Worm (Caenorhabditis elegans) whole organism, mixed stage, embryonic: Measurements from ENCODE around the gene H27A22.1.

Experiments used
- M03D4.4 ChIP-seq: sonication (generic microtip); optimal IDR thresholded peaks from 2 replicates; lab custom pipeline; 2017; ENCODE audit warnings: mild to moderate bottlenecking, missing genetic modification characterization, missing compliant biosample characterization
- bed-3 ChIP-seq: fragments of 200-800 bp; sonication (Bioruptor generic); optimal IDR thresholded peaks from 3 replicates; lab custom pipeline; 2018; ENCODE audit warnings: mild to moderate bottlenecking, missing genetic modification characterization, moderate library complexity, missing compliant biosample characterization
- blmp-1 ChIP-seq: fragments of 150-350 bp; optimal IDR thresholded peaks from 2 replicates; lab custom pipeline; 2014; ENCODE audit warnings: missing biosample characterization, missing genetic modification characterization
- ceh-39 ChIP-seq: fragments of 150-350 bp; optimal IDR thresholded peaks from 2 replicates; lab custom pipeline; 2014; ENCODE audit warnings: missing biosample characterization, missing genetic modification characterization
- ceh-43 ChIP-seq: fragments of 200-800 bp; sonication (Bioruptor generic); optimal IDR thresholded peaks from 2 replicates; lab custom pipeline; 2018; ENCODE audit warnings: mild to moderate bottlenecking, missing genetic modification characterization, moderate library complexity, missing compliant biosample characterization
- ces-1 ChIP-seq: fragments of 150-350 bp; optimal IDR thresholded peaks from 2 replicates; lab custom pipeline; 2014; ENCODE audit warnings: missing biosample characterization, missing genetic modification reagents, missing genetic modification characterization
- cnd-1 ChIP-seq: fragments of 200-800 bp; sonication (Bioruptor generic); optimal IDR thresholded peaks from 2 replicates; lab custom pipeline; 2018; ENCODE audit warnings: mild to moderate bottlenecking, missing genetic modification characterization, missing compliant biosample characterization
- drap-1 ChIP-seq: fragments of 200-800 bp; sonication (Bioruptor generic); optimal IDR thresholded peaks from 3 replicates; lab custom pipeline; 2018; ENCODE audit warnings: mild to moderate bottlenecking, missing genetic modification characterization, missing compliant biosample characterization
- elt-1 ChIP-seq: sonication (generic microtip); optimal IDR thresholded peaks from 2 replicates; lab custom pipeline; 2017; ENCODE audit warnings: missing genetic modification characterization, mild to moderate bottlenecking, missing compliant biosample characterization, antibody characterized with exemption, moderate library complexity, borderline replicate concordance; ENCODE audit not compliant: insufficient read depth
- elt-3 ChIP-seq: fragments of 150-350 bp; optimal IDR thresholded peaks from 2 replicates; lab custom pipeline; 2014; ENCODE audit warnings: missing biosample characterization, missing genetic modification characterization
- flh-1 ChIP-seq: fragments of 200-800 bp; sonication (Bioruptor generic); optimal IDR thresholded peaks from 2 replicates; lab custom pipeline; 2018; ENCODE audit warnings: mild to moderate bottlenecking, missing genetic modification characterization, moderate library complexity, missing compliant biosample characterization
- ham-2 ChIP-seq: fragments of 200-800 bp; sonication (Bioruptor generic); optimal IDR thresholded peaks from 2 replicates; lab custom pipeline; 2018; ENCODE audit warnings: mild to moderate bottlenecking, missing genetic modification characterization, missing compliant biosample characterization
- hlh-1 ChIP-seq: fragments of 150-350 bp; optimal IDR thresholded peaks from 2 replicates; lab custom pipeline; 2014; ENCODE audit warnings: missing biosample characterization, missing genetic modification reagents, missing genetic modification characterization
- lin-13 ChIP-seq: fragments of 150-350 bp; optimal IDR thresholded peaks from 2 replicates; lab custom pipeline; 2014; ENCODE audit warnings: missing biosample characterization, missing genetic modification characterization
- lin-32 ChIP-seq: fragments of 200-800 bp; sonication (Bioruptor generic); optimal IDR thresholded peaks from 2 replicates; lab custom pipeline; 2018; ENCODE audit warnings: mild to moderate bottlenecking, missing genetic modification characterization, missing compliant biosample characterization
- lsy-2 ChIP-seq: fragments of 150-350 bp; optimal IDR thresholded peaks from 2 replicates; lab custom pipeline; 2014; ENCODE audit warnings: missing biosample characterization, missing genetic modification characterization
- mab-5 ChIP-seq: fragments of 150-350 bp; optimal IDR thresholded peaks from 2 replicates; lab custom pipeline; 2014; ENCODE audit warnings: missing biosample characterization, missing genetic modification characterization
- mep-1 ChIP-seq: fragments of 150-350 bp; optimal IDR thresholded peaks from 2 replicates; lab custom pipeline; 2017; ENCODE audit warnings: missing biosample characterization, missing genetic modification reagents, missing genetic modification characterization, inconsistent platforms
- nhr-12 ChIP-seq: fragments of 150-350 bp; optimal IDR thresholded peaks from 2 replicates; lab custom pipeline; 2014; ENCODE audit warnings: missing biosample characterization, missing genetic modification characterization
- nhr-2 ChIP-seq: fragments of 150-350 bp; optimal IDR thresholded peaks from 2 replicates; lab custom pipeline; 2014; ENCODE audit warnings: missing biosample characterization, missing genetic modification characterization
- nhr-237 ChIP-seq: fragments of 150-350 bp; optimal IDR thresholded peaks from 2 replicates; lab custom pipeline; 2014; ENCODE audit warnings: missing biosample characterization, missing genetic modification characterization
- nhr-28 ChIP-seq: fragments of 150-350 bp; optimal IDR thresholded peaks from 2 replicates; lab custom pipeline; 2014; ENCODE audit warnings: missing biosample characterization, missing genetic modification characterization
- pha-4 ChIP-seq: fragments of 150-350 bp; optimal IDR thresholded peaks from 2 replicates; lab custom pipeline; 2018; ENCODE audit warnings: missing biosample characterization, missing genetic modification reagents, missing genetic modification characterization
- sem-2 ChIP-seq: fragments of 200-800 bp; sonication (Bioruptor generic); optimal IDR thresholded peaks from 2 replicates; lab custom pipeline; 2018; ENCODE audit warnings: mild to moderate bottlenecking, missing genetic modification characterization, missing compliant biosample characterization
- snpc-4 ChIP-seq: fragments of 150-350 bp; optimal IDR thresholded peaks from 2 replicates; lab custom pipeline; 2014; ENCODE audit warnings: missing biosample characterization, missing genetic modification characterization
- sptf-1 ChIP-seq: sonication (generic microtip); optimal IDR thresholded peaks from 2 replicates; lab custom pipeline; 2017; ENCODE audit warnings: mild to moderate bottlenecking, missing genetic modification characterization, moderate library complexity, missing compliant biosample characterization
- tbx-8 ChIP-seq: fragments of 200-800 bp; sonication (Bioruptor generic); optimal IDR thresholded peaks from 2 replicates; lab custom pipeline; 2018; ENCODE audit warnings: mild to moderate bottlenecking, missing genetic modification characterization, moderate library complexity, missing compliant biosample characterization
- unc-120 ChIP-seq: sonication (generic microtip); optimal IDR thresholded peaks from 2 replicates; lab custom pipeline; 2017; ENCODE audit warnings: missing genetic modification characterization, missing compliant biosample characterization; ENCODE audit not compliant: poor library complexity, severe bottlenecking
- unc-39 ChIP-seq: fragments of 150-350 bp; optimal IDR thresholded peaks from 2 replicates; lab custom pipeline; 2014; ENCODE audit warnings: missing biosample characterization, missing genetic modification characterization
- unc-62 ChIP-seq: fragments of 150-350 bp; optimal IDR thresholded peaks from 2 replicates; lab custom pipeline; 2014; ENCODE audit warnings: missing biosample characterization, missing genetic modification reagents, missing genetic modification characterization
- zip-8 ChIP-seq: fragments of 150-350 bp; optimal IDR thresholded peaks from 2 replicates; lab custom pipeline; 2014; ENCODE audit warnings: missing biosample characterization, missing genetic modification characterization

H27A22.1 gene

ce11 chrV:10578938-10579337 is 23.4 kb upstream of the H27A22.1 start, which contains the start of the genes erh-1 and lpd-9:
erh-1 (minus strand) TSS chrV:10579141.
lpd-9 (plus strand) TSS chrV:10579305.
- TF ChIP-seq ces-1, result peak; percentile 22
- peak; percentile 23 for TF ChIP-seq cnd-1 (tag; lab: Kevin White, UChicago)
- peak; percentile 66 for TF ChIP-seq lsy-2 (tag; lab: Kevin White, UChicago)
- no peak for TF ChIP-seq drap-1 (GFP tag; lab: Kevin White, UChicago)
- peak; percentile 73 for TF ChIP-seq mep-1
- TF ChIP-seq nhr-2 (tag; lab: Kevin White, UChicago), result no peak
- TF ChIP-seq nhr-237 (tag; lab: Kevin White, UChicago), result no peak
- TF ChIP-seq lin-13 (tag; lab: Kevin White, UChicago), result peak; percentile 46
- TF ChIP-seq unc-62, result no peak
- TF ChIP-seq sptf-1 (tag; lab: Kevin White, UChicago), result no peak
- TF ChIP-seq sem-2 (GFP tag; lab: Kevin White, UChicago), result no peak
- peak; percentile 79 for TF ChIP-seq pha-4 (tag; lab: Kevin White, UChicago)
- no peak for TF ChIP-seq elt-3 (tag; lab: Kevin White, UChicago)
- TF ChIP-seq nhr-12 (tag; lab: Kevin White, UChicago), result no peak
- TF ChIP-seq hlh-1, result no peak
- TF ChIP-seq tbx-8 (GFP tag; lab: Kevin White, UChicago), result no peak
- no peak for TF ChIP-seq bed-3 (GFP tag; lab: Kevin White, UChicago)
- TF ChIP-seq ceh-39, result no peak
- TF ChIP-seq ham-2, result no peak
- no peak for TF ChIP-seq blmp-1 (tag; lab: Kevin White, UChicago)

DNA sequence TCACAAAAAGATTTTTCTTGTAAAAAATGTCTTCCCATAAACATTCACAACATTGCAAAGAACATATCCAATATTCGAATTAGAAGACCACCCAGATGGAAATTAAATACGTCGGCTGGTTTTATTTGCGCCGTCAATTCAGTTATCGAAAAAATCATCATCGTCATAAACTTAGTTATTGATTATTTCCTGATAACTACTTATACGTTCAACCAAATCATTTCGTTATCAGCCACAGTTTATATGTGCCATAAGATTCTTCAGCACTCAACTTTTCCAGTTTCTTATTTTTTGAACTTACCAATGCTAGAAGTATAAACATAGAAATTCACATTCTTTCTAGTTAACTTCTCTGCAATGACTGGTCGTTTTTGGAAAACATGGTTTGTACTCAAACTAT is 21.7 kb upstream of the H27A22.1 start:
- TF ChIP-seq nhr-12 (tag; lab: Kevin White, UChicago) (no peak), cnd-1 (tag; lab: Kevin White, UChicago) (no peak), nhr-237 (tag; lab: Kevin White, UChicago) (no peak), hlh-1 (no peak), flh-1 (GFP tag; lab: Kevin White, UChicago) (no peak), ces-1 (no peak), elt-1 (tag; lab: Kevin White, UChicago) (no peak), tbx-8 (GFP tag; lab: Kevin White, UChicago) (no peak)
- TF ChIP-seq, all 35 proteins: peak for 0

- TF ChIP-seq sptf-1 (tag; lab: Kevin White, UChicago) (no peak), drap-1 (GFP tag; lab: Kevin White, UChicago) (no peak)
Observed at ce11 chrV:10581837-10582300, 20.5 kb upstream of the H27A22.1 start, which contains the start of gene T21C9.6. T21C9.6 (plus strand) TSS chrV:10581887.

DNA sequence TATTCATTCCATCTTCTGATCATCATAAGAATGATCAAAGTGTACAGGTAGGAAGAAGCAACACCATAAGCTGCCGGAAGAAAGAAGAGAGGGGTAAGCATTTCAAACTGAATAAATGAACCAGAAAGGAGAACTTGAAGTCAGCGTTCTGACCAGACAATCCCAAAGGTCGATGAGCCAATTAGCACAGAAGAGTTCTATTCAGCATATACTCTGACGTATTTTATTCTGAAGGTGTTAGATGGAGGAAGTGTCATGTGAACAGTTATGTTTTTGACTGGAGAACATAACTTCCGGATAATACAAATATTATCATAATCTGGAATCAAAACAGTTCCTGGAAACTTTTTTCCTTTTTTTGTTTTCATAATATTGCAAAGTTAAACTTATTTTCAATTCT is 13.7 kb upstream of the H27A22.1 start, which contains the start of gene srg-32:
Gene srg-32, minus strand, starts transcription at position 101 of the 400 bp plus-strand sequence.
- TF ChIP-seq elt-3 (tag; lab: Kevin White, UChicago) (no peak), mab-5 (tag; lab: Kevin White, UChicago) (no peak)
- TF ChIP-seq, all 35 proteins: peak for 0

DNA sequence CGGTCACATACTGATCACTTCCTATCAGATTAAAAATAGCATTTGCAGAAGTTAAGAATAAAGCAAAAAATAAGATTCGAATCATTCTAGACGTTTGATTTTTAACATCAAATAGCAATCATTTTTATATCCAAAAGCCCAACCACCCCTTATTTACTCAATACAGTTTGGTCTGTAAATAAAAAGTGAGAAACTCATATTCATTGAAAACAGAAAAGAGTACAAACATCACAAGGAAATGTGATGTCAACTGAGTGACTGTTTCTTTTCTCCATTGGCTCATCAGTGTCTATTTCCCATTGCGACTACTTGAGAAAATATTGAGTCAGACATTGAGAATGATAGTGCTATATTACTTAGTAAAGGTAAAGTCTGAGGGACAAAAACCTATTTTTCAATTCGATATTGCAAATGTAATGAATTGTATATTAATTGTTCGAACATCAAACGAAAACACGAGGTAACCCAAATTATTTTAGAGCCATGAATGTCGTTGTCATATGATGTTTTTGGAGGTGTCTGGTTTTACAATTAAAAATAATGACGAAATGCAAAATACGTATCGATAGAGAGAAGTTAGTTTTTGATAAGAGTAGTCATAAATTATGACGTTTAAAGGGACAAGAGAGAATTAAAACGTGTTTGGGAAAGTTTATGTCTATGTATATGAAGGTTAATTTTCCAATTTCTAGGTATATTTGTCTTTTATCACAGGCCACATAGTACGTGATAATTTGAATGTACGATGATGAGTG is 12.4 kb upstream of the H27A22.1 start, which contains the start of gene ttr-23:
Gene ttr-23, minus strand, starts transcription at position 87 of the 755 bp plus-strand sequence.
- TF ChIP-seq ham-2 (no peak), mep-1 (no peak), unc-62 (no peak)

DNA sequence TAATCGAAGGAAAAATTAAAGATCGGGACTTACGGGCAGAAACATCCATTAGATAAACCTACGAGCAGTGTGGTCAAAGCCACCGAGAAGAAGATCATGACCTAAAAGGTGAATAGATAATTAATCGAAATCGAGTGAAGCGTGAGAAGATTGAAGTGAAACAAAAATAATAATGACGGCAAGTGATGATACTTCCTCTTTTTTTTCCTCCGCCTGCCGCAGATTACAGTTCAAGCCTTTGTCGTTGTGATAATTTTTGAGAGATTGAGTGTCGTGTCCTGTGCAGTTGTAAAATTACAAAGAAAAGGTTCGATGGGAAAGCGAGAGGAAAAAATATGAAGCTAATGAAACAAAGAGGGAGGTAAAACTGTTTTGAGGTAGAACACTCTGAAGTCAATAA is 9.9 kb upstream of the H27A22.1 start, which contains the start of gene T21C9.9:
Gene T21C9.9, minus strand, starts transcription at position 101 of the 400 bp plus-strand sequence.
- TF ChIP-seq ceh-43, result no peak
- no peak for TF ChIP-seq ceh-39
- TF ChIP-seq lin-13 (tag; lab: Kevin White, UChicago), result no peak
- TF ChIP-seq M03D4.4 (tag; lab: Kevin White, UChicago), result no peak
- no peak for TF ChIP-seq ham-2
- no peak for TF ChIP-seq snpc-4
- no peak for TF ChIP-seq blmp-1 (tag; lab: Kevin White, UChicago)
- TF ChIP-seq nhr-2 (tag; lab: Kevin White, UChicago), result no peak
- TF ChIP-seq nhr-237 (tag; lab: Kevin White, UChicago), result no peak
- TF ChIP-seq lin-32 (GFP tag; lab: Kevin White, UChicago), result no peak
- no peak for TF ChIP-seq tbx-8 (GFP tag; lab: Kevin White, UChicago)
- TF ChIP-seq zip-8 (tag; lab: Kevin White, UChicago), result no peak
- TF ChIP-seq pha-4 (tag; lab: Kevin White, UChicago), result no peak
- TF ChIP-seq bed-3 (GFP tag; lab: Kevin White, UChicago), result no peak
- TF ChIP-seq unc-39, result no peak
- no peak for TF ChIP-seq sptf-1 (tag; lab: Kevin White, UChicago)
- no peak for TF ChIP-seq flh-1 (GFP tag; lab: Kevin White, UChicago)
- no peak for TF ChIP-seq unc-120 (tag; lab: Kevin White, UChicago)
- TF ChIP-seq nhr-28 (tag; lab: Kevin White, UChicago), result no peak
